Fruit fly (Drosophila melanogaster) whole organism, prepupa: ENCODE results near the gene FER.
A peak's percentile ranks its signal among the peaks of the same experiment; 100 is the strongest.

ENCODE experiments used
- CG10669 ChIP-seq: fragments of 200-800 bp; sonication (Bioruptor generic); optimal IDR thresholded peaks from 3 replicates; lab custom pipeline; 2018; ENCODE audit warnings: missing biosample characterization, mild to moderate bottlenecking, missing genetic modification characterization, moderate library complexity
- CG11294 ChIP-seq: fragments of 200-800 bp; sonication (Bioruptor generic); IDR thresholded peaks from 2 replicates; pipeline ENCODE4 v1.3.6; 2022; ENCODE audit warnings: missing biosample characterization, missing genetic modification characterization
- CG11762 ChIP-seq: fragments of 200-800 bp; sonication (Bioruptor generic); optimal IDR thresholded peaks from 3 replicates; lab custom pipeline; 2016; ENCODE audit warnings: missing biosample characterization, missing genetic modification characterization; ENCODE audit not compliant: insufficient read depth
- CG15336 ChIP-seq: fragments of 200-800 bp; sonication (Bioruptor generic); IDR thresholded peaks from 2 replicates; pipeline ENCODE4 v1.3.6; 2022; ENCODE audit warnings: missing biosample characterization, missing genetic modification characterization
- CG1621 ChIP-seq: fragments of 200-800 bp; sonication (Bioruptor generic); optimal IDR thresholded peaks from 3 replicates; lab custom pipeline; 2018; ENCODE audit warnings: missing biosample characterization, mild to moderate bottlenecking, missing genetic modification characterization
- CG16779 ChIP-seq: fragments of 200-800 bp; sonication (Bioruptor generic); optimal IDR thresholded peaks from 3 replicates; lab custom pipeline; 2017; ENCODE audit warnings: missing biosample characterization, mild to moderate bottlenecking, missing genetic modification characterization
- CG31627 ChIP-seq: fragments of 200-800 bp; sonication (Bioruptor generic); optimal IDR thresholded peaks from 3 replicates; lab custom pipeline; 2016; ENCODE audit warnings: missing biosample characterization, missing genetic modification characterization
- CG32006 ChIP-seq: fragments of 200-800 bp; sonication (Bioruptor generic); optimal IDR thresholded peaks from 3 replicates; lab custom pipeline; 2017; ENCODE audit warnings: missing biosample characterization, mild to moderate bottlenecking, missing genetic modification characterization
- CG3919 ChIP-seq: fragments of 200-800 bp; sonication (Bioruptor generic); optimal IDR thresholded peaks from 3 replicates; lab custom pipeline; 2016; ENCODE audit warnings: missing biosample characterization, missing genetic modification characterization
- CG4318 ChIP-seq: fragments of 200-800 bp; sonication (Bioruptor generic); optimal IDR thresholded peaks from 3 replicates; lab custom pipeline; 2017; ENCODE audit warnings: missing biosample characterization, mild to moderate bottlenecking, missing genetic modification characterization
- CG6163 ChIP-seq: fragments of 200-800 bp; sonication (Bioruptor generic); IDR thresholded peaks from 3 replicates; pipeline ENCODE4 v1.3.6; 2022; ENCODE audit warnings: missing biosample characterization, missing genetic modification characterization
- CG6276 ChIP-seq: fragments of 200-800 bp; sonication (Bioruptor generic); optimal IDR thresholded peaks from 2 replicates; lab custom pipeline; 2017; ENCODE audit warnings: missing biosample characterization, mild to moderate bottlenecking, missing genetic modification characterization
- CG7368 ChIP-seq: fragments of 200-800 bp; sonication (Bioruptor generic); optimal IDR thresholded peaks from 3 replicates; lab custom pipeline; 2016; ENCODE audit warnings: missing biosample characterization, missing genetic modification characterization
- CG8119 ChIP-seq: fragments of 200-800 bp; sonication (Bioruptor generic); IDR thresholded peaks from 3 replicates; pipeline ENCODE4 v1.3.6; 2022; ENCODE audit warnings: missing biosample characterization, missing genetic modification characterization
- CG8632 ChIP-seq: fragments of 200-800 bp; sonication (Bioruptor generic); optimal IDR thresholded peaks from 3 replicates; lab custom pipeline; 2016; ENCODE audit warnings: missing biosample characterization, missing genetic modification characterization
- CG9139 ChIP-seq: fragments of 200-800 bp; sonication (Bioruptor generic); optimal IDR thresholded peaks from 3 replicates; lab custom pipeline; 2017; ENCODE audit warnings: missing biosample characterization, mild to moderate bottlenecking, missing genetic modification characterization
- Eip75B ChIP-seq: fragments of 200-800 bp; sonication (Bioruptor generic); optimal IDR thresholded peaks from 3 replicates; lab custom pipeline; 2016; ENCODE audit warnings: missing biosample characterization, missing genetic modification characterization
- Eip78C ChIP-seq: fragments of 200-800 bp; sonication (Bioruptor generic); peaks from one replicate; lab custom pipeline; 2016; ENCODE audit warnings: missing biosample characterization, missing genetic modification characterization
- Gug ChIP-seq: fragments of 200-800 bp; sonication (Bioruptor generic); IDR thresholded peaks from 2 replicates; pipeline ENCODE4 v1.3.6; 2022; ENCODE audit warnings: missing biosample characterization, missing genetic modification characterization
- Hr38 ChIP-seq: sonication (Bioruptor generic); optimal IDR thresholded peaks from 2 replicates; lab custom pipeline; 2016; ENCODE audit warnings: missing biosample characterization, missing genetic modification characterization
- Hr39 ChIP-seq: fragments of 200-800 bp; sonication (Bioruptor generic); optimal IDR thresholded peaks from 2 replicates; lab custom pipeline; 2016; ENCODE audit warnings: missing biosample characterization, missing genetic modification characterization
- Hr4 ChIP-seq: fragments of 200-800 bp; sonication (Bioruptor generic); optimal IDR thresholded peaks from 3 replicates; lab custom pipeline; 2016; ENCODE audit warnings: missing biosample characterization, missing genetic modification characterization
- Lpt ChIP-seq: fragments of 200-800 bp; sonication (Bioruptor generic); optimal IDR thresholded peaks from 3 replicates; lab custom pipeline; 2016; ENCODE audit warnings: missing biosample characterization, missing genetic modification characterization
- OdsH ChIP-seq: fragments of 200-800 bp; sonication (Bioruptor generic); optimal IDR thresholded peaks from 3 replicates; lab custom pipeline; 2016; ENCODE audit warnings: missing biosample characterization, missing genetic modification characterization
- Sox14 ChIP-seq: fragments of 200-800 bp; sonication (Bioruptor generic); optimal IDR thresholded peaks from 3 replicates; lab custom pipeline; 2016; ENCODE audit warnings: missing biosample characterization, missing genetic modification characterization
- Sox15 ChIP-seq: fragments of 200-800 bp; sonication (Bioruptor generic); optimal IDR thresholded peaks from 3 replicates; lab custom pipeline; 2016; ENCODE audit warnings: missing biosample characterization, missing genetic modification characterization
- achi ChIP-seq: fragments of 200-800 bp; sonication (Bioruptor generic); optimal IDR thresholded peaks from 3 replicates; lab custom pipeline; 2016; ENCODE audit warnings: missing biosample characterization, missing genetic modification characterization
- acj6 ChIP-seq: fragments of 200-800 bp; sonication (Bioruptor generic); optimal IDR thresholded peaks from 3 replicates; lab custom pipeline; 2016; ENCODE audit warnings: missing biosample characterization, missing genetic modification characterization
- cyc ChIP-seq: fragments of 200-800 bp; sonication (Bioruptor generic); optimal IDR thresholded peaks from 3 replicates; lab custom pipeline; 2016; ENCODE audit warnings: missing biosample characterization, missing genetic modification characterization
- dac ChIP-seq: fragments of 200-800 bp; sonication (Bioruptor generic); optimal IDR thresholded peaks from 2 replicates; lab custom pipeline; 2017; ENCODE audit warnings: missing biosample characterization, mild to moderate bottlenecking, missing genetic modification characterization
- dsx ChIP-seq: fragments of 200-800 bp; optimal IDR thresholded peaks from 3 replicates; lab custom pipeline; 2019; ENCODE audit warnings: missing biosample characterization, mild to moderate bottlenecking, missing genetic modification characterization, moderate library complexity; ENCODE audit not compliant: poor library complexity, severe bottlenecking
- eg ChIP-seq: fragments of 200-800 bp; sonication (Bioruptor generic); IDR thresholded peaks from 3 replicates; pipeline ENCODE4 v1.3.6; 2022; ENCODE audit warnings: missing biosample characterization, missing genetic modification characterization
- fkh ChIP-seq: fragments of 200-800 bp; sonication (Bioruptor generic); optimal IDR thresholded peaks from 3 replicates; lab custom pipeline; 2017; ENCODE audit warnings: missing biosample characterization, mild to moderate bottlenecking, missing genetic modification characterization, moderate library complexity
- lz ChIP-seq: fragments of 200-800 bp; sonication (Bioruptor generic); optimal IDR thresholded peaks from 3 replicates; lab custom pipeline; 2016; ENCODE audit warnings: missing biosample characterization, missing genetic modification characterization
- net ChIP-seq: fragments of 200-800 bp; sonication (Bioruptor generic); optimal IDR thresholded peaks from 3 replicates; lab custom pipeline; 2016; ENCODE audit warnings: missing biosample characterization, missing genetic modification characterization
- ss ChIP-seq, 2 experiments: fragments of 200-800 bp; sonication (Bioruptor generic); optimal IDR thresholded peaks; 2 replicates in 1 of 2; 3 replicates in 1 of 2; lab custom pipeline; 2017 to 2018; ENCODE audit warnings: mild to moderate bottlenecking in 2 of 2, missing biosample characterization in 2 of 2, missing genetic modification characterization in 2 of 2, moderate library complexity in 1 of 2
- svp ChIP-seq: fragments of 200-800 bp; sonication (Bioruptor generic); peaks from one replicate; lab custom pipeline; 2016; ENCODE audit warnings: missing biosample characterization, missing genetic modification characterization
- topi ChIP-seq: fragments of 200-800 bp; sonication (Bioruptor generic); optimal IDR thresholded peaks from 3 replicates; lab custom pipeline; 2016; ENCODE audit warnings: missing biosample characterization, missing genetic modification characterization
- vri ChIP-seq: fragments of 200-800 bp; sonication (Bioruptor generic); optimal IDR thresholded peaks from 3 replicates; lab custom pipeline; 2016; ENCODE audit warnings: missing biosample characterization, mild to moderate bottlenecking, missing genetic modification characterization

Gene FER

dm6 chr3R:9428189-9428699 lies 33.9 kb upstream of the FER start (continued):
- TF ChIP-seq CG10669 (GFP tag; lab: Kevin White, UChicago) (peak; percentile 28), Eip78C (GFP tag; lab: Kevin White, UChicago) (peak; percentile 53), dsx (GFP tag; lab: Kevin White, UChicago) (peak; percentile 20)

- peak; percentile 61 for TF ChIP-seq fkh
- no peak for TF ChIP-seq CG10669 (GFP tag; lab: Kevin White, UChicago)
Observed at dm6 chr3R:9427328-9427727, 33.0 kb upstream of the FER start.

- TF ChIP-seq CG8119 (GFP tag; lab: Robert Waterston, UW) (0 out of 3 replicates have a peak, but pooled peaks have one; percentile 21), CG31627 (GFP tag; lab: Kevin White, UChicago) (no peak)
Observed at dm6 chr3R:9424061-9424665, 29.8 kb upstream of the FER start.

DNA sequence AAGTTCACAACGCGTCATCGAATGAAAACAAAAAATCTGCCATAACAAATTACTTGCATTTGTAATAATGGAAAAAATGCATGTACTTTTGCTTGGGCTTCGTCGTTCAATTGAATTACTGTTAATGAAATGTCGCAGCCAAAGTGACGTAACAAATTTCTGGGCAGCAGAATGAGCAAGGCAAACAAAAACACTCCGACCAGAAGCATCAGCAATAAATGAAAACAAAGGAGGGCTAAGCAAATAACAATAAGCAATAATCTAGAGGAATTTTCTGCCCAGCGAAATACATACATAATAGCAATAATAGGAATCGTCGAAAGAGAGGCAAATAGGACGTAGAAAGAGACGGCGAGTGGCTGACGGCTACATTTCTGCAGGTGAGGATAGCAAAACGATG lies 28.0 kb upstream of the FER start:
- TF ChIP-seq CG9139 (GFP tag; lab: Kevin White, UChicago) (no peak), vri (GFP tag; lab: Kevin White, UChicago) (peak; percentile 27), CG16779 (peak; percentile 14), Eip78C (GFP tag; lab: Kevin White, UChicago) (peak; percentile 54)

DNA sequence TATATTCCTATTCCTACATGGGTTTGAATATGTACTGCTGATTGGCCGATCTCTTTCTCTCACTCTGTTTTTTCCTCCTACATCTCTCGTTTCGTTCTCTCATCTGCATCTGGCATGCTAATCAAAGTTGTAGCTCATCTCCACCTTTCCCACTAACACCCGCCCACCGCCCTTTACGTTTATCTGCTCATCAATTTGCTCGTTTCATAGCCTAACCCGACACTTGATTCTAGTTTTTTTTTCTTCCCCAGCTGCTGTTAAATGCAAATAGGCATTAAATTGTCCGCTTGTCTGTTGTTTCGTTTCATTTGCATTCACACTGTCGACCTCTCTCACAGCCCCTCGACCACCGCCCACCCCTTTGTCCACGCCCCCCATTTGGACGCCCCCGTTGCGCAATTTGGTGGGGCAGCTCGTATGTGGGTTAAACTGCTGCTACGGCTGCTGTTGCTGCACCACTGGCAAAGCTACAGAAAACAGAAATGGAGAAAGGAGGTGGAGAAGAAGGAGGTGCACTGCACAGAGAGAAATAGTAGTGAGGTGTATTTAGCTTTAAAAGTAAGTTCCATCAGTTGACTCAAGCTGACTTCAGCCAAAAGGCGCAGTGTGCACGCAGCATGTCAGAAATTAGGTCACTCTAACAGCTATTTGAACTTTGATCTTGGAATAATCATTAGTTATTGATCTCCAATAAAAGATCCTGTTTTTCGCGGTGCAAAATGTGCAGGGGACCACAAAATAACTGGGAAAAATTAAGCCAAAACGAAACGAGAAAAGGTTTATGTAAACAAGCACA lies 26.3 kb upstream of the FER start:
- peak; percentile 74 for TF ChIP-seq svp (GFP tag; lab: Kevin White, UChicago)
- peak; percentile 8 for TF ChIP-seq Sox15 (GFP tag; lab: Kevin White, UChicago)
- TF ChIP-seq CG11762, result peak; percentile 41
- TF ChIP-seq cyc (GFP tag; lab: Kevin White, UChicago), result peak; percentile 6
- no peak for TF ChIP-seq dsx (GFP tag; lab: Kevin White, UChicago)
- TF ChIP-seq CG6163 (GFP tag; lab: Robert Waterston, UW), result peak; percentile 45; the same call in 1 of the 3 replicates
- no peak for TF ChIP-seq fkh
- peak; percentile 56 for TF ChIP-seq OdsH
- TF ChIP-seq ss (GFP tag; optimal IDR thresholded peaks at IDR 0.05; lab: Kevin White, UChicago), result no peak
- peak; percentile 46 for TF ChIP-seq net (GFP tag; lab: Kevin White, UChicago)
- TF ChIP-seq CG9139 (GFP tag; lab: Kevin White, UChicago), result no peak
- TF ChIP-seq CG31627 (GFP tag; lab: Kevin White, UChicago), result peak; percentile 24
- TF ChIP-seq Gug (GFP tag; lab: Robert Waterston, UW), result peak; percentile 55; the same call in 1 of the 2 replicates
- TF ChIP-seq dac (GFP tag; lab: Kevin White, UChicago), result peak; percentile 47
- peak; percentile 35 for TF ChIP-seq CG10669 (GFP tag; lab: Kevin White, UChicago)
- TF ChIP-seq acj6 (GFP tag; lab: Kevin White, UChicago), result peak; percentile 28
- peak; percentile 58 for TF ChIP-seq Eip78C (GFP tag; lab: Kevin White, UChicago)
- no peak for TF ChIP-seq topi (GFP tag; lab: Kevin White, UChicago)
- no peak for TF ChIP-seq CG1621 (tag; lab: Kevin White, UChicago)
- TF ChIP-seq lz, result no peak
- peak; percentile 66 for TF ChIP-seq CG15336 (GFP tag; lab: Robert Waterston, UW)
- no peak for TF ChIP-seq Hr39
- TF ChIP-seq CG8632 (GFP tag; lab: Kevin White, UChicago), result no peak
- no peak for TF ChIP-seq CG4318 (GFP tag; lab: Kevin White, UChicago)
- TF ChIP-seq CG3919 (GFP tag; lab: Kevin White, UChicago), result peak; percentile 37
- TF ChIP-seq CG32006 (GFP tag; lab: Kevin White, UChicago), result peak; percentile 73
- TF ChIP-seq Eip75B (GFP tag; lab: Kevin White, UChicago), result peak; percentile 31
- TF ChIP-seq CG6276, result peak; percentile 58
- no peak for TF ChIP-seq vri (GFP tag; lab: Kevin White, UChicago)
- TF ChIP-seq Hr4 (GFP tag; lab: Kevin White, UChicago), result peak; percentile 68
- peak; percentile 33 for TF ChIP-seq achi (GFP tag; lab: Kevin White, UChicago)
- TF ChIP-seq Lpt (GFP tag; lab: Kevin White, UChicago), result no peak
- no peak for TF ChIP-seq Hr38 (GFP tag; lab: Kevin White, UChicago)
- TF ChIP-seq CG11294 (GFP tag; lab: Robert Waterston, UW), result peak; percentile 50; the same call in 1 of the 2 replicates
- TF ChIP-seq Sox14 (GFP tag; lab: Kevin White, UChicago), result peak; percentile 6
- peak; percentile 71 for TF ChIP-seq CG8119 (GFP tag; lab: Robert Waterston, UW)
- TF ChIP-seq CG7368 (GFP tag; lab: Kevin White, UChicago), result peak; percentile 41
- TF ChIP-seq eg (GFP tag; lab: Robert Waterston, UW), result peak; percentile 80; the same call in 2 of the 3 replicates
